Worm (Caenorhabditis elegans) whole organism, young adult: ENCODE data around the gene pho-13.

ENCODE experiments used
- B0019.2 ChIP-seq: fragments of 200-800 bp; sonication (Bioruptor generic); conservative IDR thresholded peaks from 2 replicates; pipeline ENCODE4 v1.3.6; 2022; ENCODE audit warnings: missing genetic modification reagents, missing genetic modification characterization, missing compliant biosample characterization
- B0261.1 ChIP-seq: sonication (generic microtip); optimal IDR thresholded peaks from 2 replicates; lab custom pipeline; 2016; ENCODE audit warnings: mild to moderate bottlenecking, missing genetic modification characterization, moderate library complexity, missing compliant biosample characterization
- C06A6.2 ChIP-seq: fragments of 200-800 bp; sonication (Bioruptor generic); conservative IDR thresholded peaks from 2 replicates; pipeline ENCODE4 v1.3.6; 2022; ENCODE audit warnings: missing genetic modification characterization, missing compliant biosample characterization
- F10E7.11 ChIP-seq: sonication (generic microtip); optimal IDR thresholded peaks from 2 replicates; lab custom pipeline; 2017; ENCODE audit warnings: mild to moderate bottlenecking, missing genetic modification characterization, moderate library complexity, missing compliant biosample characterization
- F23B12.7 ChIP-seq: sonication (generic microtip); optimal IDR thresholded peaks from 2 replicates; lab custom pipeline; 2017; ENCODE audit warnings: missing genetic modification characterization, mild to moderate bottlenecking, missing compliant biosample characterization, antibody characterized with exemption, moderate library complexity; ENCODE audit not compliant: insufficient read depth
- F37B4.10 ChIP-seq: fragments of 200-800 bp; sonication (Bioruptor generic); IDR thresholded peaks from 2 replicates; pipeline ENCODE4 v1.3.6; 2022; ENCODE audit warnings: missing genetic modification characterization, missing compliant biosample characterization
- F49E8.2 ChIP-seq: sonication (generic microtip); optimal IDR thresholded peaks from 3 replicates; lab custom pipeline; 2017; ENCODE audit warnings: missing genetic modification characterization, mild to moderate bottlenecking, missing compliant biosample characterization, antibody characterized with exemption, moderate library complexity; ENCODE audit not compliant: insufficient read depth
- K11D2.4 ChIP-seq: fragments of 200-800 bp; sonication (Bioruptor generic); IDR thresholded peaks from 2 replicates; pipeline ENCODE4 v1.3.6; 2022; ENCODE audit warnings: missing genetic modification reagents, missing genetic modification characterization, missing compliant biosample characterization
- Y53F4B.3 ChIP-seq: fragments of 200-800 bp; sonication (Bioruptor generic); IDR thresholded peaks from 2 replicates; pipeline ENCODE4 v1.3.6; 2022; ENCODE audit warnings: missing genetic modification reagents, missing genetic modification characterization, missing compliant biosample characterization
- Y53G8AR.9 ChIP-seq: fragments of 200-800 bp; sonication (Bioruptor generic); conservative IDR thresholded peaks from 2 replicates; pipeline ENCODE4 v1.3.6; 2022; ENCODE audit warnings: missing genetic modification reagents, missing genetic modification characterization, missing compliant biosample characterization
- ZK185.1 ChIP-seq: sonication (generic microtip); optimal IDR thresholded peaks from 2 replicates; lab custom pipeline; 2016; ENCODE audit warnings: mild to moderate bottlenecking, missing genetic modification characterization, missing compliant biosample characterization; ENCODE audit not compliant: poor library complexity, severe bottlenecking
- akir-1 ChIP-seq: fragments of 200-800 bp; sonication (Bioruptor generic); optimal IDR thresholded peaks from 2 replicates; lab custom pipeline; 2018; ENCODE audit warnings: mild to moderate bottlenecking, missing genetic modification characterization, moderate library complexity, missing compliant biosample characterization
- attf-3 ChIP-seq: fragments of 200-800 bp; sonication (Bioruptor generic); conservative IDR thresholded peaks from 2 replicates; pipeline ENCODE4 v1.3.6; 2022; ENCODE audit warnings: missing genetic modification reagents, missing genetic modification characterization, missing compliant biosample characterization
- ccch-3 ChIP-seq: fragments of 200-800 bp; sonication (Bioruptor generic); optimal IDR thresholded peaks from 2 replicates; lab custom pipeline; 2018; ENCODE audit warnings: mild to moderate bottlenecking, missing genetic modification characterization, missing compliant biosample characterization
- cebp-1 ChIP-seq, 2 experiments: fragments of 200-800 bp in 1 of 2; sonication (Bioruptor generic) in 1 of 2; sonication (generic microtip) in 1 of 2; IDR thresholded peaks in 1 of 2; optimal IDR thresholded peaks in 1 of 2; 2 replicates each; pipeline versions ENCODE4 v1.3.6 to Lab custom; 2017 to 2022; ENCODE audit warnings: missing compliant biosample characterization in 2 of 2, missing genetic modification characterization in 2 of 2, mild to moderate bottlenecking in 1 of 2, missing genetic modification reagents in 1 of 2, moderate library complexity in 1 of 2
- ceh-100 ChIP-seq: fragments of 200-800 bp; sonication (Bioruptor generic); IDR thresholded peaks from 2 replicates; pipeline ENCODE4 v1.3.6; 2022; ENCODE audit warnings: missing genetic modification reagents, missing genetic modification characterization, missing compliant biosample characterization
- die-1 ChIP-seq: sonication (generic microtip); optimal IDR thresholded peaks from 2 replicates; lab custom pipeline; 2016; ENCODE audit warnings: missing genotype, mild to moderate bottlenecking, missing genetic modification characterization, missing compliant biosample characterization
- dox-1 ChIP-seq: fragments of 200-800 bp; sonication (Bioruptor generic); IDR thresholded peaks from 2 replicates; pipeline ENCODE4 v1.3.6; 2022; ENCODE audit warnings: missing genetic modification reagents, missing genetic modification characterization, missing compliant biosample characterization
- dpff-1 ChIP-seq: sonication (generic microtip); optimal IDR thresholded peaks from 2 replicates; lab custom pipeline; 2017; ENCODE audit warnings: mild to moderate bottlenecking, missing genetic modification characterization, missing compliant biosample characterization
- dpl-1 ChIP-seq: fragments of 150-350 bp; optimal IDR thresholded peaks from 2 replicates; lab custom pipeline; 2014; ENCODE audit warnings: missing biosample characterization, missing genetic modification reagents, missing genetic modification characterization
- efl-1 ChIP-seq: fragments of 150-350 bp; optimal IDR thresholded peaks from 2 replicates; lab custom pipeline; 2014; ENCODE audit warnings: missing biosample characterization, missing genetic modification reagents, missing genetic modification characterization
- hlh-26 ChIP-seq: fragments of 200-800 bp; sonication (Bioruptor generic); conservative IDR thresholded peaks from 2 replicates; pipeline ENCODE4 v1.3.6; 2022; ENCODE audit warnings: missing genetic modification reagents, missing genetic modification characterization, missing compliant biosample characterization
- hmg-1.2 ChIP-seq: fragments of 200-800 bp; sonication (Bioruptor generic); IDR thresholded peaks from 2 replicates; pipeline ENCODE4 v1.3.6; 2022; ENCODE audit warnings: missing genetic modification reagents, missing genetic modification characterization, missing compliant biosample characterization
- hsf-1 ChIP-seq: fragments of 200-800 bp; sonication (Bioruptor generic); IDR thresholded peaks from 2 replicates; pipeline ENCODE4 v1.3.6; 2022; ENCODE audit warnings: missing genetic modification reagents, missing genetic modification characterization, missing compliant biosample characterization
- lin-26 ChIP-seq: fragments of 200-800 bp; sonication (Bioruptor generic); IDR thresholded peaks from 2 replicates; pipeline ENCODE4 v1.3.6; 2022; ENCODE audit warnings: missing genetic modification reagents, missing genetic modification characterization, missing compliant biosample characterization
- lsl-1 ChIP-seq: fragments of 200-800 bp; sonication (Bioruptor generic); optimal IDR thresholded peaks from 2 replicates; lab custom pipeline; 2018; ENCODE audit warnings: mild to moderate bottlenecking, missing genetic modification characterization, moderate library complexity, missing compliant biosample characterization
- nfya-1 ChIP-seq: sonication (generic microtip); optimal IDR thresholded peaks from 2 replicates; lab custom pipeline; 2017; ENCODE audit warnings: antibody characterized with exemption, missing compliant biosample characterization, missing genetic modification characterization, borderline replicate concordance; ENCODE audit not compliant: insufficient read depth
- rpc-1 ChIP-seq, 2 experiments: fragments of 150-350 bp in 1 of 2; sonication (generic microtip) in 1 of 2; optimal IDR thresholded peaks; 2 replicates each; lab custom pipeline; 2014 to 2018; ENCODE audit warnings: missing biosample characterization in 1 of 2, missing genetic modification characterization in 1 of 2, missing genetic modification reagents in 1 of 2, missing genotype in 1 of 2
- sea-2 ChIP-seq: fragments of 200-800 bp; sonication (Bioruptor generic); IDR thresholded peaks from 2 replicates; pipeline ENCODE4 v1.3.6; 2022; ENCODE audit warnings: missing genetic modification characterization, missing compliant biosample characterization
- snpc-1.3 ChIP-seq: sonication (generic microtip); optimal IDR thresholded peaks from 2 replicates; lab custom pipeline; 2017; ENCODE audit warnings: missing genetic modification characterization, mild to moderate bottlenecking, missing compliant biosample characterization, antibody characterized with exemption, moderate library complexity, missing genotype, missing genetic modification reagents; ENCODE audit not compliant: insufficient read depth
- somi-1 ChIP-seq: fragments of 200-800 bp; sonication (Bioruptor generic); optimal IDR thresholded peaks from 2 replicates; lab custom pipeline; 2018; ENCODE audit warnings: mild to moderate bottlenecking, missing genetic modification characterization, missing compliant biosample characterization
- unc-62 ChIP-seq: fragments of 150-350 bp; optimal IDR thresholded peaks from 2 replicates; lab custom pipeline; 2014; ENCODE audit warnings: missing biosample characterization, missing genetic modification reagents, missing genetic modification characterization
- ztf-18 ChIP-seq: sonication (generic microtip); optimal IDR thresholded peaks from 2 replicates; lab custom pipeline; 2016; ENCODE audit warnings: missing genotype, mild to moderate bottlenecking, missing genetic modification characterization, missing compliant biosample characterization
- ztf-26 ChIP-seq: sonication (generic microtip); optimal IDR thresholded peaks from 2 replicates; lab custom pipeline; 2017; ENCODE audit warnings: missing genetic modification characterization, missing compliant biosample characterization
- ztf-3 ChIP-seq: fragments of 200-800 bp; sonication (Bioruptor generic); optimal IDR thresholded peaks from 2 replicates; lab custom pipeline; 2018; ENCODE audit warnings: mild to moderate bottlenecking, missing genetic modification characterization, missing compliant biosample characterization

pho-13 gene

DNA sequence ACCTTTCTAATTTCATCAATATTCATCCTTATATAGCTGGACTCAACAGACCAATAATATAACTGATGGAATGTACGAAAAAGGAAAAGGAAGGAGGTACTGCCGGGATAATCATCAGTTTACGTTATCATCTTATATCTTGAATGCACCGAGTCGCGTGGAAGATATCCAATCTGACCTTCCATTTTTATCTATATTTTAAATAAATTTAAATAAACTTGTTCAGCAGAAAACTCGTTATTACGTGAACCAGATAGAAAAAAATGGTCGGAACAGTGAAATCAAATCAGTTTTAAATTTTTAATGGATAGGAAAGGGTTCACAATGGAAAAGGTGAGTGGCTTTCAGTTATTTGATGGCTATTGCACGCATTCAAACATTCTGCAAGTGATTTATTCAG is 39.9 kb downstream of the pho-13 start, which contains the start of gene pah-1:
TSS of gene pah-1 (minus strand) at position 101 of the 400 bp plus-strand sequence.
- TF ChIP-seq B0261.1 (tag; lab: Kevin White, UChicago) (no peak), somi-1 (GFP tag; lab: Kevin White, UChicago) (no peak), efl-1 (no peak), hmg-1.2 (GFP tag; lab: Robert Waterston, UW) (no peak), hsf-1 (no peak), lsl-1 (no peak), rpc-1 (optimal IDR thresholded peaks at IDR 0.05; lab: Kevin White, UChicago) (no peak), rpc-1 (tag; optimal IDR thresholded peaks at IDR 0.05; lab: Kevin White, UChicago) (no peak), nfya-1 (tag; lab: Kevin White, UChicago) (no peak), ZK185.1 (tag; lab: Kevin White, UChicago) (no peak), F10E7.11 (no peak), ztf-18 (tag; lab: Kevin White, UChicago) (no peak), dpff-1 (tag; lab: Kevin White, UChicago) (no peak), F23B12.7 (no peak), hlh-26 (no peak)

DNA sequence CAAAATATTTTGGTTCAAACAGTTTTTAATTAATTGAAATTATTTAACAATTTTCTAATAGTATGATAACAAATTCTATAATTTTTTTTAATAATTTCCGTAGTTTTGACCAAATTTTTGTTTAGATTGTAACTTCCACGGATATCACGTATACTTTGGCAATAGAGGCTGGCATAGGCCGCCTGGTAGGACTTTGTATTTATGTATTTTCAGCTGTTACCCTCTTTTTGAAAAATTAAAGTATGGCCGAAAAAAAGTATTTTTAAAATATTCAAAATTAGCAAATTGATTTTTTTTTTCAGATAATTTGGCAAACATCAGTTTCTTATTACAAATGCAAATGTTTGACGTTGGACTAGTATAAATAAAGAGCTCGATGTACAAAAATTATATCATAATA is 40.3 kb downstream of the pho-13 start, which contains the start of the genes nsph-1.1 and K08F8.15:
TSS of gene nsph-1.1 (plus strand) at position 301 of the 400 bp plus-strand sequence.
TSS of gene K08F8.15 (plus strand) at position 335 of the 400 bp plus-strand sequence.
- no peak for TF ChIP-seq hmg-1.2 (GFP tag; lab: Robert Waterston, UW)
- TF ChIP-seq sea-2 (GFP tag; lab: Robert Waterston, UW), result no peak
- TF ChIP-seq F49E8.2 (tag; lab: Kevin White, UChicago), result no peak
- no peak for TF ChIP-seq B0019.2
- TF ChIP-seq Y53F4B.3, result no peak
- TF ChIP-seq ztf-3 (GFP tag; lab: Kevin White, UChicago), result no peak
- TF ChIP-seq ccch-3 (GFP tag; lab: Kevin White, UChicago), result no peak

DNA sequence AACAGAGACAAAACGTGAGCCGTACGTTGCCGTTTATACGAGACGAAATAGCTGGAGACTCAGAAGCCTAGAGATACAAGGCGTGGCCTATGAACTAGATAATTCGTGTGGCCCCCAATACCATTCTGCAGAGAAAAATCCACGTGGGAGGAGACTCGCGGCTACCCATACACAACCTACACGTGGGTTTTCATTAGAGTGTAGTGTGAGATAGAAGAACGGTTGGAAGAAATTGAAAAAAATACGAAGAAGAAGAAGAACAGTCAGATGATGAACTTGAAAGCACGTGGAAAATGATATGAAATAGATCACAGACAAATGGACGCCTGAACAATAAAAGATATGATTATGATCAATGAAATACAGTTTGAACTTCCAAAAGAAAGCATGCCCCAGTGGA is 41.7 kb downstream of the pho-13 start:
- TF ChIP-seq ceh-100, result no peak
- TF ChIP-seq lin-26 (GFP tag; lab: Robert Waterston, UW), result peak; percentile 70; the same call in 1 of the 2 replicates
- no peak for TF ChIP-seq unc-62 (GFP tag; lab: Kevin White, UChicago)
- no peak for TF ChIP-seq ztf-26 (tag; lab: Kevin White, UChicago)
- TF ChIP-seq attf-3, result no peak
- TF ChIP-seq snpc-1.3 (tag; lab: Kevin White, UChicago), result no peak
- TF ChIP-seq K11D2.4, result 0 out of 2 replicates have a peak, but pooled peaks have one; percentile 37
- TF ChIP-seq dpff-1 (tag; lab: Kevin White, UChicago), result no peak
- no peak for TF ChIP-seq dpl-1
- TF ChIP-seq akir-1 (GFP tag; lab: Kevin White, UChicago), result no peak
- TF ChIP-seq somi-1 (GFP tag; lab: Kevin White, UChicago), result peak; percentile 80
- 0 out of 2 replicates have a peak, but pooled peaks have one; percentile 20 for TF ChIP-seq C06A6.2
- no peak for TF ChIP-seq Y53G8AR.9
- 0 out of 2 replicates have a peak, but pooled peaks have one; percentile 41 for TF ChIP-seq dox-1 (GFP tag; lab: Robert Waterston, UW)
- no peak for TF ChIP-seq cebp-1 (GFP tag; IDR thresholded peaks at IDR 0.05; lab: Robert Waterston, UW)
- TF ChIP-seq cebp-1 (tag; optimal IDR thresholded peaks at IDR 0.05; lab: Kevin White, UChicago), result peak; percentile 29
- TF ChIP-seq die-1 (tag; lab: Kevin White, UChicago), result peak; percentile 11
- no peak for TF ChIP-seq F37B4.10 (GFP tag; lab: Robert Waterston, UW)
